Fruit fly (Drosophila melanogaster): Measurements from ENCODE around the gene CG14450.
A peak's percentile ranks its signal among the peaks of the same experiment; 100 is the strongest.

CG14450 gene

dm6 chr3L:22742945-22743582, 15.5 kb upstream of the CG14450 start:
- TF ChIP-seq CG34406 (GFP tag; optimal IDR thresholded peaks at IDR 0.05) (peak; percentile 4), CG11762 (GFP tag; optimal IDR thresholded peaks at IDR 0.05; ENCODE audit: insufficient read depth) (no peak), Hr39 (GFP tag; optimal IDR thresholded peaks at IDR 0.05) (peak; percentile 41), CG6854 (GFP tag; optimal IDR thresholded peaks at IDR 0.05) (no peak), CG8319 (GFP tag; optimal IDR thresholded peaks at IDR 0.05) (no peak), Sox15 (GFP tag; optimal IDR thresholded peaks at IDR 0.05) (peak; percentile 25), salr (GFP tag; optimal IDR thresholded peaks at IDR 0.05) (peak in 1 of 2 experiments; percentile 66), pdm3 (GFP tag; optimal IDR thresholded peaks at IDR 0.05) (peak; percentile 50), CG6808 (GFP tag; optimal IDR thresholded peaks at IDR 0.05) (peak; percentile 24), dac (GFP tag; optimal IDR thresholded peaks at IDR 0.05) (no peak), fd85E (GFP tag; optimal IDR thresholded peaks at IDR 0.05) (no peak), Gug (GFP tag; IDR thresholded peaks at IDR 0.05) (no peak), Hr38 (GFP tag; optimal IDR thresholded peaks at IDR 0.05) (no peak), Ets96B (tag; optimal IDR thresholded peaks at IDR 0.05) (peak; percentile 7), CG6792 (GFP tag; optimal IDR thresholded peaks at IDR 0.05) (peak; percentile 25), net (GFP tag; optimal IDR thresholded peaks at IDR 0.05) (peak; percentile 26), CG15336 (GFP tag; IDR thresholded peaks at IDR 0.05) (peak; percentile 22; the same call in 1 of the 2 replicates), achi (GFP tag; optimal IDR thresholded peaks at IDR 0.05) (peak; percentile 40), Smox (GFP tag; optimal IDR thresholded peaks at IDR 0.05) (peak; percentile 42), CG4318 (GFP tag; optimal IDR thresholded peaks at IDR 0.05) (peak; percentile 61), vri (GFP tag; optimal IDR thresholded peaks at IDR 0.05) (no peak), OdsH (GFP tag; optimal IDR thresholded peaks at IDR 0.05) (peak; percentile 65), CG11902 (GFP tag; optimal IDR thresholded peaks at IDR 0.05) (no peak), CG3919 (GFP tag; optimal IDR thresholded peaks at IDR 0.05) (peak; percentile 41), Sox14 (GFP tag; optimal IDR thresholded peaks at IDR 0.05) (peak; percentile 36), lz (GFP tag; optimal IDR thresholded peaks at IDR 0.05) (peak; percentile 25), Ets21C (GFP tag; optimal IDR thresholded peaks at IDR 0.05) (no peak), CG16779 (tag; optimal IDR thresholded peaks at IDR 0.05) (no peak), CG6163 (GFP tag; IDR thresholded peaks at IDR 0.05) (no peak), topi (GFP tag; optimal IDR thresholded peaks at IDR 0.05) (peak; percentile 38), Eip93F (GFP tag; optimal IDR thresholded peaks at IDR 0.05) (no peak), CG10669 (GFP tag; optimal IDR thresholded peaks at IDR 0.05) (peak; percentile 27), CG8632 (GFP tag; optimal IDR thresholded peaks at IDR 0.05) (peak; percentile 9), Blimp-1 (GFP tag; optimal IDR thresholded peaks at IDR 0.05) (no peak), ss (GFP tag; optimal IDR thresholded peaks at IDR 0.05) (no peak), Eip78C (GFP tag) (peak; percentile 84), svp (GFP tag) (peak; percentile 57), spab (GFP tag; optimal IDR thresholded peaks at IDR 0.05) (no peak), CG31627 (GFP tag; optimal IDR thresholded peaks at IDR 0.05) (peak; percentile 33), CG32006 (GFP tag; optimal IDR thresholded peaks at IDR 0.05) (peak; percentile 72), CG6276 (GFP tag; optimal IDR thresholded peaks at IDR 0.05) (peak; percentile 27), CG3032 (tag; optimal IDR thresholded peaks at IDR 0.05) (peak; percentile 9), CG1621 (tag; optimal IDR thresholded peaks at IDR 0.05) (no peak), Eip75B (GFP tag; optimal IDR thresholded peaks at IDR 0.05) (no peak), Met (GFP tag; optimal IDR thresholded peaks at IDR 0.05) (peak; percentile 48), CG10631 (GFP tag; optimal IDR thresholded peaks at IDR 0.05) (peak; percentile 51), CG7368 (GFP tag; optimal IDR thresholded peaks at IDR 0.05) (no peak), eg (GFP tag; IDR thresholded peaks at IDR 0.05) (no peak), CG8119 (GFP tag; IDR thresholded peaks at IDR 0.05) (no peak), cyc (GFP tag; optimal IDR thresholded peaks at IDR 0.05) (peak; percentile 29), acj6 (GFP tag; optimal IDR thresholded peaks at IDR 0.05) (peak; percentile 16), Sox102F (GFP tag; optimal IDR thresholded peaks at IDR 0.05) (peak; percentile 21)

All from whole organism, prepupa.